Fruit fly (Drosophila melanogaster) whole organism, larva: ENCODE results near the gene thw.

Experiments used
- noc ChIP-seq: fragments of 200-800 bp; sonication (Bioruptor generic); optimal IDR thresholded peaks from 3 replicates; lab custom pipeline; 2019; ENCODE audit warnings: missing biosample characterization, mild to moderate bottlenecking, missing genetic modification characterization, moderate library complexity

thw gene

DNA sequence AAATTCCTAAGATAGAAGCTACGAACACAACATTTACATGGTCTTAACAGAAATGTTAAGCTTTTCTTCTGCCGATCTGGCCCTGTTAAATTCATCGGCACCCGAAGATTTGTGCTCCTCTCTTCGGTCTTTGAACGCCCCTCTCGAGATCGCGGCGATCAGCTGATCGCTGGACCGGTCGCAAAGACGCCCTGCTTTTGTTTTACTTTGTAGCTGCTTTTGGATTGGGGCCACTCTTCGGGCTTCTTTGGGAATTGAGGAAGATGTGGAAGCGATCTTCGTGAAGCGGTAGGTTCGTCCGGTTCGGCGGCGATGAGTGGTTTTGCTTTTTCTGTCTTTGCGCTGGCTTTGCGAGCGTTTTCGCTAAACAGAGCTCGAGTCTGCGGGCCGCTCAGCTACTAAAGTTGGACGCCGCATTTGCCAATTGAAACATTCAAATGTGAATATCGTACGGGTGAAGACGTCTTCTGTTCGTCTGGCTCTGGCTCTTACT is at the start of gene thw:
thw (plus strand) TSS at position 443 of the 493 bp plus-strand sequence.
- no peak for TF ChIP-seq noc (tag; lab: Kevin White, UChicago)

DNA sequence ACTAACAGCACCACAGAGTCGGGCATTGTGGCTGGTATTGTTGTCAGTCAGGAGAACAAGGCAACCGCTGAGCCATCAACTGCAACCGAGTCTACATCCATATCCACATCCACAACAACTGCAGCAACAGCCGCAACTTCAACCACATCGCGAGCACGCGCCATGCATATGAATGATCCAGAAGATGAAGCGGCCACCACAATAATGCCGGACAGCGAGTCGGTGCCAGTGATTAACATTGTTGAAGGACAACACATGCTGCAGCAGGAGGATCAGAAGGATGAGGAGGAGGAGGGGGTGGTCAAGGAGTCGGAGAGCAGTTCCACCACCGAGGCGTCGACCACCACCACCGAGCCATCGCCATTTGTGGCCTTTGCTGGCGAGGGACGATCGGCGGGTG is 49.5 kb upstream of the thw start:
- no peak for TF ChIP-seq noc (tag; lab: Kevin White, UChicago)

dm6 chr3R:7186242-7187092 is 37.7 kb upstream of the thw start, which contains the start of the genes CG10055 and lap:
CG10055 (minus strand) TSS chr3R:7186673.
lap (plus strand) TSS chr3R:7186994.
- no peak for TF ChIP-seq noc (tag; lab: Kevin White, UChicago)

DNA sequence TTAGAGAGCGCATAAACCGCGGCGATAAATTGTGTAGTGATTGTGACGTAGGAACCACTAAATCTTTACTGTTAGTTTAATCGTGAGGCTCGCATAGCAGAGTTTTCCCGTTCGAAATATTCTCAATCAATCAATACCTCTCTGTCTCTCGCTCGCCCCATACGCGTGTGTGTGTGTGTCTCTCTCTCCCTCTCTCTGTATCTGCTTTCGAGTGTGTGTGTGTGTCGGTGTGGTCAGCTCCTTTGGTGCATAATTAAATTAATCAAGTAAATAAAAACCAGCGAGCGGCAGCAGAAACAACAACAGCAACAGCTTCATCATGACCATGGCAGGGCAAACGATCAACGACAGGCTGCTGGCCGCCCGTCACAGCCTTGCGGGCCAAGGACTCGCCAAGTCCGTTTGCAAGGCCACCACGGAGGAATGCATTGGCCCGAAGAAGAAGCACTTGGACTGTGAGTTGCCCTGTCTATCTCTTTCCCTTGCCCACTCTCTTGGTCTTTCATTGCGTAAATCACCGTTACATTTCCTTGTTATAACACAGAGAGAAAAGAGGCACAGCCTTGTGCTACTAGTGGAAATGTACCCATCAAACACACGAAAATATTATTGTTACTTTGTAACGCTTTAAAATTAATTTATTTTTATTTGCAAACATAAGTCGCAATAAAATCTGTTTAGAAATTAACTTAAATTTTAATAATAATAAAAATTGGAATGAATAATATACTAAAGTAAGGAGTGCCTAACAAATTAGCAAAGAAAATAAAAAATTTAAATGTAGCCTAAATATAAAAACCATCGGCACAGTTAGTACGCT is 36.9 kb upstream of the thw start:
- no peak for TF ChIP-seq noc (tag; lab: Kevin White, UChicago)

DNA sequence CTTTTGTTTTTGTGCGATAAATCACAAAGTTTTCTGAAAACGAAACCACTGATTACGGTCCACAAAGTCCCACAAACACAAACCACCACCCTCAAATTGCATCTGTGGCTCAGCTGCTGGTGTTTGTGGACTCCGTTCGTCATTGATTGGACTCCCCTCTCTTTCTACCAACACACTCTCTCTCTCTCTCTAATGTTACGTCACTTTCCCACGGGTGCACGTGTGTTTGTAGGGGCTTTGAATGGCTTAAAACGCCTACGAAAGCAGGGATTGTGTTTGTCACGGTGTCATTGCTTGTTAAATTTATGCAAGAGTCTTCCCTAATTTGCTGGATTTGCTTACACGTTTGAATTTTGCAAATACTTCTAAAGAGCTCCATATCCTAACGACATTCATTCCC is 36.2 kb upstream of the thw start:
- no peak for TF ChIP-seq noc (tag; lab: Kevin White, UChicago)

dm6 chr3R:7188697-7189096 is 35.5 kb upstream of the thw start:
- no peak for TF ChIP-seq noc (tag; lab: Kevin White, UChicago)

- no peak for TF ChIP-seq noc (tag; lab: Kevin White, UChicago)
Observed at dm6 chr3R:7199849-7200248, 24.4 kb upstream of the thw start.

DNA sequence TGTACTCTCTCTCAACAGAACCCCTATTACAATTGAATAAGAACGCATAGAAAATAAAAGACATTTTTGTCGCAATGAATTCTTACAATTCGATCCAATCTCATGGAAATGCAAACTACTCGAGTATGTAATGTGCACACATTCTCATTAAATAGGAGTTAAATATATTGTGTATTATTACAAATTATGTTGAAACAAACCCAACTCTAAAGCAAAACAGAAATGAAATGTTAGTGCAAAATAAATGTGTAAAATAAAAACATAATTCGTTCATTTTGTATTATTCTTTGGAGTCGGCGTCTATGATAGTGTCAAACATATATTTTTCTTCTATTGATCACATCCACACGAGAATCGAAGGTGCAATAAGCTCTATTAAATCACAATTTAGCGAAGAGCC is 23.5 kb upstream of the thw start, which contains the start of gene CG14609:
CG14609 (plus strand) TSS at position 301 of the 400 bp plus-strand sequence.
- no peak for TF ChIP-seq noc (tag; lab: Kevin White, UChicago)

dm6 chr3R:7208331-7208730 is 15.9 kb upstream of the thw start, which contains the start of gene CG1288:
CG1288 (minus strand) TSS chr3R:7208431.
- TF ChIP-seq noc (tag; lab: Kevin White, UChicago), result no peak

DNA sequence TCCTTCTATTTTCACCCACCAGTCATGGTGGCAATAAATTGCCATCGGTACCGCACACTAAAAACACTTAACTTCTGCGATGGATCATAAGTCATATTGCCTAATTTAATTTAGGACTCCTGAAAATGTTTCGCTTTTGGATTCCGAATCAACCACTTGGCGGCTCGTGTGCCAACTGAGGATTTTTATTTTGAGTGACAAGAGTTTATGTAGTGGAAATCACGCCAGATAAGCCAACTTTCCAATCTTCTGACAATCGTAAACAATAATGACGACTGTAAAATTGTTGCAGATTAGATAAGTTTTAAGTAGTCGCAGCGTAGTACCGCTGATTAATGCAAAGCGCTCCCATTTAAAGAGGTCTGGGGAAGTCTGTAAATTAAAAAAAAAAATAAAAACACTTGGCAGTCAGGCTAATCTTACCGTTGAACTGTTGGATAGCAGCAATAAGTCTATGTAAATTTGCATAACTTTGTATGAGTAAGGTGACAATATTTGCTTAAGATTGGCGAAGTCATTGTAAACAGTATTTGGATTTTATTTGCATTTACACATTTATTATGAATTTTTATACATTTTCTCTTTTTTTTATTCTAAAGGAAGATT is 7.2 kb upstream of the thw start, which contains the start of gene CG14606:
CG14606 (minus strand) TSS at position 160 of the 606 bp plus-strand sequence.
- peak; percentile 88 for TF ChIP-seq noc (tag; lab: Kevin White, UChicago)

DNA sequence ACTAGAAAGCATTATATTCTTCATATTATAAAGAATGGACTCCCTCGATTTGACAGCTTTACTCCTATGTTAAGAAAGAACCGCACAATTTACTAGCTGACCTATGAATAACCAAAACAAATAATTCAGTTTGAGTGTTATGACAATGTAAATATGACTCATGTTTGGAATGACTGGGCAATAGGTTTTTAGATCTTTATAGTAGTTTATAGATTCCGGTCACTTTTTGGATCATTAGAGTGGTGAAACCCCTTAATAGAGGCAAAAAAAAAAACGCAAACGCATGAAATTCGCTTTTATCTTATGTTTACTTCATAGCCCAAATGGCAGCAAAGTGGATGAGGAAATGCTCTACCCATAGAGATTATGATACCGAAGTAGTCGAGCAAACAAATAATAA is 4.6 kb upstream of the thw start, which contains the start of gene CG14605:
CG14605 (minus strand) TSS at position 101 of the 400 bp plus-strand sequence.
- no peak for TF ChIP-seq noc (tag; lab: Kevin White, UChicago)

DNA sequence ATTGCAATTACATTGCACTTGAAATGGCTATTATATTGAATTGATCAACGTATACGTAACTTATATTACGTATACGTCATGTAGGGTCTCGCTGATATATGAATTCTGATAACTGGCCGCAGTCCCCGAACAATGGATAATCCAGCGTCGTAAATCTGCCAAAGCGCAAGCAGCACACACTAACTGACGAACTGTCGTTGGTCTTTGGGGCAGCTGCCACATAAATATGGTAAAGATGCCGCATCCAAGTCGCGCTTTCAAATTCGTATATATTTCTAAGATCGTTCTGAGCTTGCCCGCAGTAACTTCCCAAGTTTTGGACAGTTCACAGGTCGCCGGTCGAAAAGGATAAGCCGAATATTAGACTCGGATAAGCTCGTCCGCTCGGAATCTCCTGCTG is 17.2 kb downstream of the thw start, which contains the start of gene CG14607:
CG14607 (plus strand) TSS at position 301 of the 400 bp plus-strand sequence.
- no peak for TF ChIP-seq noc (tag; lab: Kevin White, UChicago)

DNA sequence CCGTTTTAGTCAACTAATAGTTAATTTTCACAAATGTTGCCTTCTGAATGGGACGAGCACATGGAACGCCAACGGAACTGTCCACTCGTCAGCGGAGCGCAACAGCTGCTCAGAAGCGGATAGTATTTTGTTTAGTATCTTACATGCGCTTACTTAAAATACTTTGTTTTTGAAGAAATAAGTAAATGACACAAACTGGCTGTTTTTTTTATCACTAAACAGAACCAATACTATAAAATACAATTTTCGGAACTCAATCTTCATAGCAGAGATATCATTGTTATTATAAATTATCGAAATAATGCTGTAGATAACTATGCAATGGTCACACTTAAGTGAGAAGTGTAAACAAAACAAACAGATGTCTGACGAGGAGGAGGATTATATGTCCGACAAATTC is 22.7 kb downstream of the thw start, which contains the start of the genes Noc3 and CG10053:
Noc3 (minus strand) TSS at position 81 of the 400 bp plus-strand sequence.
CG10053 (plus strand) TSS at position 202 of the 400 bp plus-strand sequence.
- TF ChIP-seq noc (tag; lab: Kevin White, UChicago), result no peak

dm6 chr3R:7249460-7249859 is 25.2 kb downstream of the thw start, which contains the start of the genes CG1227 and Dtwd2:
CG1227 (minus strand) TSS chr3R:7249738.
Dtwd2 (plus strand) TSS chr3R:7249795.
- peak; percentile 94 for TF ChIP-seq noc (tag; lab: Kevin White, UChicago)

- no peak for TF ChIP-seq noc (tag; lab: Kevin White, UChicago)
Observed at dm6 chr3R:7251857-7252256, 27.6 kb downstream of the thw start, which contains the start of gene Obp84a. Obp84a (minus strand) TSS chr3R:7251957.
